Worm (Caenorhabditis elegans) whole organism, early embryonic: ENCODE measurements around the gene Y43F8C.3.

Source experiments
- B0310.2 ChIP-seq: sonication (generic microtip); optimal IDR thresholded peaks from 2 replicates; lab custom pipeline; 2016; ENCODE audit warnings: mild to moderate bottlenecking, missing genetic modification characterization, missing compliant biosample characterization
- F13C5.2 ChIP-seq: sonication (generic microtip); optimal IDR thresholded peaks from 2 replicates; lab custom pipeline; 2017; ENCODE audit warnings: mild to moderate bottlenecking, missing genetic modification characterization, inconsistent platforms, missing compliant biosample characterization
- aly-1 ChIP-seq: sonication (generic microtip); optimal IDR thresholded peaks from 2 replicates; lab custom pipeline; 2016; ENCODE audit warnings: missing genetic modification characterization, missing compliant biosample characterization
- ama-1 ChIP-seq: fragments of 150-350 bp; optimal IDR thresholded peaks from 2 replicates; lab custom pipeline; 2014
- ceh-13 ChIP-seq: fragments of 200-800 bp; sonication (Bioruptor generic); optimal IDR thresholded peaks from 2 replicates; lab custom pipeline; 2018; ENCODE audit warnings: mild to moderate bottlenecking, missing genetic modification characterization, missing compliant biosample characterization
- ceh-36 ChIP-seq: sonication (generic microtip); optimal IDR thresholded peaks from 2 replicates; lab custom pipeline; 2016; ENCODE audit warnings: missing genetic modification characterization, inconsistent platforms, missing compliant biosample characterization
- ets-7 ChIP-seq: sonication (generic microtip); optimal IDR thresholded peaks from 2 replicates; lab custom pipeline; 2016; ENCODE audit warnings: missing genotype, missing genetic modification characterization, missing compliant biosample characterization
- flt-1 ChIP-seq: fragments of 200-800 bp; sonication (Bioruptor generic); IDR thresholded peaks from 2 replicates; pipeline ENCODE4 v1.3.6; 2022; ENCODE audit warnings: missing genetic modification characterization, missing compliant biosample characterization
- hmbx-1 ChIP-seq: sonication (generic microtip); optimal IDR thresholded peaks from 2 replicates; lab custom pipeline; 2016; ENCODE audit warnings: mild to moderate bottlenecking, missing genetic modification characterization, missing compliant biosample characterization
- hmg-4 ChIP-seq: fragments of 200-800 bp; sonication (Bioruptor generic); optimal IDR thresholded peaks from 2 replicates; lab custom pipeline; 2018; ENCODE audit warnings: mild to moderate bottlenecking, missing genetic modification characterization, missing compliant biosample characterization
- hnd-1 ChIP-seq: sonication (generic microtip); optimal IDR thresholded peaks from 2 replicates; lab custom pipeline; 2016; ENCODE audit warnings: missing genetic modification characterization, missing compliant biosample characterization
- scrt-1 ChIP-seq: fragments of 200-800 bp; sonication (Bioruptor generic); IDR thresholded peaks from 2 replicates; pipeline ENCODE4 v1.3.6; 2022; ENCODE audit warnings: missing genetic modification characterization, missing compliant biosample characterization
- tbx-11 ChIP-seq: fragments of 200-800 bp; sonication (Bioruptor generic); IDR thresholded peaks from 2 replicates; pipeline ENCODE4 v1.3.6; 2022; ENCODE audit warnings: missing genetic modification characterization, missing compliant biosample characterization
- tra-4 ChIP-seq: sonication (generic microtip); optimal IDR thresholded peaks from 2 replicates; lab custom pipeline; 2017; ENCODE audit warnings: missing genetic modification characterization, missing compliant biosample characterization

DNA sequence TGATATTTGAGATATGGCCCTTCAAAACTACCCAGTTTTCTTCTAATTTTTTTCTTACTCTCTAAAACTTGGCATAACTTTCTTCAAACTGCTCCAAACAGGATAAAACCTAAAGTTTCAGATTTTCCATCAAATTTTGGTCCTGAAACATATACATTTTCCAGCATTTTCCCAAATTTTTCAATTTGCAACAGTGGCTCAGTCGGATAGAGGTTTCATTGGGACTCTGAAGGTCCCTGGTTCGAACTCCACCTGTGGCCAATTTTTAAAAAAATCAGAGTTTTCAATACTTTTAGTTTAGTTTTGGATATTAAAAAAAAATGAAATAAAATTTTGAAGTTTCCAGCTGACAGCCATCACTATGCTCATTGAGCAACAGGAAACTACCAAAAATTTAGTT is 45.3 kb upstream of the Y43F8C.3 start:
- no peak for TF ChIP-seq hmg-4 (GFP tag; lab: Kevin White, UChicago)
- no peak for TF ChIP-seq ceh-13 (GFP tag; lab: Kevin White, UChicago)
- TF ChIP-seq aly-1 (tag; lab: Kevin White, UChicago): no peak
- TF ChIP-seq B0310.2 (tag; lab: Kevin White, UChicago): no peak
- no peak for TF ChIP-seq F13C5.2 (tag; lab: Kevin White, UChicago)
- no peak for TF ChIP-seq hmbx-1
- no peak for TF ChIP-seq ama-1 (lab: Kevin White, UChicago)
- no peak for TF ChIP-seq scrt-1 (GFP tag; lab: Robert Waterston, UW)
- TF ChIP-seq ceh-36 (tag; lab: Kevin White, UChicago): no peak
- TF ChIP-seq flt-1 (GFP tag; lab: Robert Waterston, UW): no peak
- TF ChIP-seq tbx-11: no peak
- TF ChIP-seq ets-7 (tag; lab: Kevin White, UChicago): no peak
- no peak for TF ChIP-seq hnd-1 (tag; lab: Kevin White, UChicago)
- TF ChIP-seq tra-4 (tag; lab: Kevin White, UChicago): no peak
